Fruit fly (Drosophila melanogaster) Kc167 (cell line): ENCODE measurements around the gene Rab30.

Experiments
- h ChIP-seq: fragments of >200 bp; optimal IDR thresholded peaks from 3 replicates; lab custom pipeline; 2018; ENCODE audit warnings: missing external identifiers
- insv ChIP-seq: fragments of >200 bp; optimal IDR thresholded peaks from 3 replicates; lab custom pipeline; 2018; ENCODE audit warnings: missing external identifiers
- psq ChIP-seq: fragments of >200 bp; optimal IDR thresholded peaks from 2 replicates; lab custom pipeline; 2017; ENCODE audit warnings: missing external identifiers
- ttk ChIP-seq: sonication (Bioruptor generic); optimal IDR thresholded peaks from 2 replicates; lab custom pipeline; 2017; ENCODE audit warnings: missing external identifiers

- TF ChIP-seq insv (lab: Kevin White, UChicago) (no peak), h (lab: Kevin White, UChicago) (no peak), psq (lab: Kevin White, UChicago) (no peak), ttk (lab: Kevin White, UChicago) (no peak)
These were observed 5.2 kb downstream of the Rab30 start, which contains the start of the genes CG31908 and MME1 for dm6 chr2L:7026988-7027908.
